Worm (Caenorhabditis elegans): ENCODE results near the gene R11H6.2.
A peak's percentile ranks its signal among the peaks of the same experiment; 100 is the strongest.

R11H6.2 gene

DNA sequence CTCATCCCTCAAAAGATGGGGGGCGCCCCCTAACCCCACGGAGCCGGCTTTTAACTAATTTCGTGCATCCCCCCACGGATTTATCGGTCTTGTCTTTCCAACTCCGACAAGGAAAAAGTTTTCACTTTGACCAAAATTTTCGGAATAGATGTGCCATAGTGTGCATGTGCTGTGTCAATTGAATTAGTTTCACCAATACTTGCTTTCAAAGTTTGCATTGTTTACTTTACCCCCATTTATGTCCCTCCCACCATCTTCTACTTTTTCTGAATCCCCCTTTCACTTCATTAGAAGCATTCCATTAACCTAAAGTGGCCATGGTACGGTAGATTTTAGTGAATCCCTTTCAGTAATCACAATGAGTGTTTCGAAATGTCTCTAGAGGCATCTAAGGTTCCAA, 19.9 kb downstream of the R11H6.2 start:
- TF ChIP-seq elt-1 (tag; optimal IDR thresholded peaks at IDR 0.05; ENCODE audit: borderline replicate concordance, insufficient read depth) (no peak), bed-3 (GFP tag; optimal IDR thresholded peaks at IDR 0.05) (no peak), unc-62 (GFP tag; optimal IDR thresholded peaks at IDR 0.05) (no peak), ces-1 (GFP tag; optimal IDR thresholded peaks at IDR 0.05) (no peak), nhr-28 (tag; optimal IDR thresholded peaks at IDR 0.05) (no peak), mab-5 (tag; optimal IDR thresholded peaks at IDR 0.05) (no peak), sem-2 (GFP tag; optimal IDR thresholded peaks at IDR 0.05) (no peak), pha-4 (tag; optimal IDR thresholded peaks at IDR 0.05) (no peak), sptf-1 (tag; optimal IDR thresholded peaks at IDR 0.05) (no peak), unc-39 (tag; optimal IDR thresholded peaks at IDR 0.05) (no peak), unc-120 (tag; optimal IDR thresholded peaks at IDR 0.05; ENCODE audit: poor library complexity, severe bottlenecking) (no peak), ztf-11 (tag; optimal IDR thresholded peaks at IDR 0.05) (no peak), blmp-1 (tag; optimal IDR thresholded peaks at IDR 0.05) (no peak), lin-32 (GFP tag; optimal IDR thresholded peaks at IDR 0.05) (no peak), lsy-2 (tag; optimal IDR thresholded peaks at IDR 0.05) (no peak), zip-8 (tag; optimal IDR thresholded peaks at IDR 0.05) (no peak), snpc-4 (tag; optimal IDR thresholded peaks at IDR 0.05) (no peak), M03D4.4 (tag; optimal IDR thresholded peaks at IDR 0.05) (no peak)

DNA sequence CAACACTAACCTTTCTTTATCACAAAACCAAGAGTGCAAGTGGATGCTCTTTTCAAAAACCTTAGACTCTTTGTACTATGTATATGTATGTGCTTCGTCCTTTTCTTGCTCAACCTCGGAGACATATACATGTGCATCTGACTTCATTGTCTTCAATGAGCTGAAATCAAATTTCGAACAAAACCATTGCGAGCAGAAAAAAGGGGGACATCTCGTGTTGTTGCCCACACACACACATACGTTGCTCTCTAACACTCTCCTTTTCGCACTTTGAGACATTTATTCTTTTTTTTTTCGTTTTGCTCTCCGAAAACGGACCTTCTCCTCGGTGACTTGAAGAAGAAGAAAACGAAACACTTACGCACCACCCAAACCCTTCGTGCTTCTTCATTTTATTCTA, 22.5 kb downstream of the R11H6.2 start:
- TF ChIP-seq ces-1 (GFP tag; optimal IDR thresholded peaks at IDR 0.05), result peak; percentile 57
- no peak for TF ChIP-seq elt-3 (tag; optimal IDR thresholded peaks at IDR 0.05)

DNA sequence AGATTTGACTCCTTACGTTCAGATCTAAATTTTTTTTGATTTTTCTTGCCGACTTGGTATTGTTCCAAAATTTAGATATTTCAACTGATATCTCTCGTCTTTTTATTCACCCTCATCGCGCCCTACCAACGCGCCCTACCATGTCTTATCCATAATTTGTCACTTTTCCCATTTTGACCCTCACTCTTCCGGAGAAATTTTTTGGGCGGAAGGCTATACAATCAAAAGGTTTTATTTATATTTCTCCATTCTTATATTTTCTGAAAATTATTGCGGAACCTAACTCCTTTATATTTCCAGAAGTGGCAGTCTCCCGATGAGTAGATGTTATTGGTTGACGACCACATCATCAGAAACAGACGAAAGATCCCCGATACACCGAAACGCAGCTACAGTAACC, 23.0 kb downstream of the R11H6.2 start, which contains the start of gene hot-1:
hot-1 (plus strand) TSS at position 301 of the 400 bp plus-strand sequence.
- no peak for TF ChIP-seq nhr-237 (tag; optimal IDR thresholded peaks at IDR 0.05)
- TF ChIP-seq ceh-83 (GFP tag; optimal IDR thresholded peaks at IDR 0.05), result no peak
- TF ChIP-seq nhr-76 (tag; optimal IDR thresholded peaks at IDR 0.05), result no peak
- no peak for TF ChIP-seq sem-2 (GFP tag; optimal IDR thresholded peaks at IDR 0.05)
- no peak for TF ChIP-seq bed-3 (GFP tag; optimal IDR thresholded peaks at IDR 0.05)
- no peak for TF ChIP-seq drap-1 (GFP tag; optimal IDR thresholded peaks at IDR 0.05)
- TF ChIP-seq lin-13 (tag; optimal IDR thresholded peaks at IDR 0.05), result no peak
- no peak for TF ChIP-seq mls-2 (tag; optimal IDR thresholded peaks at IDR 0.05)
- TF ChIP-seq mep-1 (tag; optimal IDR thresholded peaks at IDR 0.05), result no peak
- TF ChIP-seq unc-39 (tag; optimal IDR thresholded peaks at IDR 0.05), result no peak
- TF ChIP-seq nhr-28 (tag; optimal IDR thresholded peaks at IDR 0.05), result no peak
- no peak for TF ChIP-seq blmp-1 (tag; optimal IDR thresholded peaks at IDR 0.05)
- no peak for TF ChIP-seq ceh-39 (tag; optimal IDR thresholded peaks at IDR 0.05)
- TF ChIP-seq ces-1 (GFP tag; optimal IDR thresholded peaks at IDR 0.05), result no peak

ce11 chrV:14625662-14626061, 27.9 kb downstream of the R11H6.2 start:
- TF ChIP-seq unc-39 (tag; optimal IDR thresholded peaks at IDR 0.05) (no peak), cnd-1 (tag; optimal IDR thresholded peaks at IDR 0.05) (no peak), unc-62 (GFP tag; optimal IDR thresholded peaks at IDR 0.05) (peak; percentile 95), hlh-1 (tag; optimal IDR thresholded peaks at IDR 0.05) (peak; percentile 80), mab-5 (tag; optimal IDR thresholded peaks at IDR 0.05) (no peak), unc-120 (tag; optimal IDR thresholded peaks at IDR 0.05; ENCODE audit: poor library complexity, severe bottlenecking) (peak; percentile 54)

DNA sequence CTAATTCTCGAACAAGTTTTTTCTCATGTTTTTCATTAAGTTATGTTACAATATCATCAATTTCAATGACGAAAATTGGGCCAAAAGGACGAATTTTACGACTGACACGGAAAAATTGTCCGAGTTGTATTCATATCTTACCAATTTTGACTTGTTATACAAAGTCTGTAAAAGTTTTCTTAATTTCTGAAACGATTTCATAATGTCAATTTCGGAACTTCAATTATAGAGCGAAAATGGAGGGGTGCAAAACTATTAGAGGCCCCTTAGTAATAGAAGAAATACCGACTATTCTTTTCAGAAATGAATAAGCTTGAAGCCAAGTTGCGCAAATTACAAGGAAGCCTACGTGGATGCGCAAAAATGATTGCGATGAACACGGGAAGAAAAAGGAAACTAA, 33.8 kb downstream of the R11H6.2 start, which contains the start of gene F43D2.3:
F43D2.3 (plus strand) TSS at position 301 of the 400 bp plus-strand sequence.
- TF ChIP-seq blmp-1 (tag; optimal IDR thresholded peaks at IDR 0.05), result no peak
- TF ChIP-seq zip-8 (tag; optimal IDR thresholded peaks at IDR 0.05), result no peak
- TF ChIP-seq bed-3 (GFP tag; optimal IDR thresholded peaks at IDR 0.05), result no peak
- no peak for TF ChIP-seq unc-120 (tag; optimal IDR thresholded peaks at IDR 0.05; ENCODE audit: poor library complexity, severe bottlenecking)
- no peak for TF ChIP-seq nhr-2 (tag; optimal IDR thresholded peaks at IDR 0.05)
- no peak for TF ChIP-seq snpc-4 (tag; optimal IDR thresholded peaks at IDR 0.05)
- no peak for TF ChIP-seq ces-1 (GFP tag; optimal IDR thresholded peaks at IDR 0.05)
- TF ChIP-seq ham-2 (GFP tag; optimal IDR thresholded peaks at IDR 0.05), result no peak
- no peak for TF ChIP-seq pha-4 (tag; optimal IDR thresholded peaks at IDR 0.05)
- no peak for TF ChIP-seq nhr-28 (tag; optimal IDR thresholded peaks at IDR 0.05)
- no peak for TF ChIP-seq cnd-1 (tag; optimal IDR thresholded peaks at IDR 0.05)
- no peak for TF ChIP-seq elt-1 (tag; optimal IDR thresholded peaks at IDR 0.05; ENCODE audit: borderline replicate concordance, insufficient read depth)
- no peak for TF ChIP-seq unc-39 (tag; optimal IDR thresholded peaks at IDR 0.05)
- TF ChIP-seq elt-3 (tag; optimal IDR thresholded peaks at IDR 0.05), result no peak
- TF ChIP-seq ztf-11 (tag; optimal IDR thresholded peaks at IDR 0.05), result no peak
- TF ChIP-seq tbx-8 (GFP tag; optimal IDR thresholded peaks at IDR 0.05), result no peak
